Fruit fly (Drosophila melanogaster) whole organism, embryonic: ENCODE data around the gene CG2267.

Source experiments
- CG10147 ChIP-seq: fragments of 200-800 bp; sonication (Bioruptor generic); optimal IDR thresholded peaks from 2 replicates; lab custom pipeline; 2019; ENCODE audit warnings: missing biosample characterization, mild to moderate bottlenecking, missing genetic modification characterization, moderate library complexity
- CG11695 ChIP-seq: fragments of 200-800 bp; sonication (Bioruptor generic); IDR thresholded peaks from 3 replicates; pipeline ENCODE4 v1.3.6; 2022; ENCODE audit warnings: missing biosample characterization, missing genetic modification characterization
- CG11723 ChIP-seq: fragments of 200-800 bp; sonication (Bioruptor generic); optimal IDR thresholded peaks from 2 replicates; lab custom pipeline; 2017; ENCODE audit warnings: missing biosample characterization, mild to moderate bottlenecking, missing genetic modification characterization
- CG13123 ChIP-seq: fragments of 200-800 bp; sonication (Bioruptor generic); optimal IDR thresholded peaks from 2 replicates; lab custom pipeline; 2016; ENCODE audit warnings: missing biosample characterization, missing genetic modification characterization
- CG16815 ChIP-seq: fragments of 200-800 bp; sonication (Bioruptor generic); optimal IDR thresholded peaks from 3 replicates; lab custom pipeline; 2017; ENCODE audit warnings: missing biosample characterization, mild to moderate bottlenecking, missing genetic modification characterization
- CG17912 ChIP-seq: fragments of 200-800 bp; sonication (Bioruptor generic); optimal IDR thresholded peaks from 2 replicates; lab custom pipeline; 2018; ENCODE audit warnings: missing biosample characterization, mild to moderate bottlenecking, missing genetic modification characterization
- CG18476 ChIP-seq: fragments of 200-800 bp; sonication (Bioruptor generic); optimal IDR thresholded peaks from 2 replicates; lab custom pipeline; 2016; ENCODE audit warnings: missing biosample characterization, mild to moderate bottlenecking, missing genetic modification characterization
- CG18599 ChIP-seq: fragments of 200-800 bp; sonication (Bioruptor generic); optimal IDR thresholded peaks from 3 replicates; lab custom pipeline; 2017; ENCODE audit warnings: missing biosample characterization, missing genetic modification characterization, mild to moderate bottlenecking, moderate library complexity, missing genetic modification reagents
- CG18764 ChIP-seq: fragments of 200-800 bp; sonication (Bioruptor generic); optimal IDR thresholded peaks from 3 replicates; lab custom pipeline; 2016; ENCODE audit warnings: missing biosample characterization, missing genetic modification characterization
- CG2116 ChIP-seq: fragments of 200-800 bp; sonication (Bioruptor generic); optimal IDR thresholded peaks from 3 replicates; lab custom pipeline; 2018; ENCODE audit warnings: missing biosample characterization, mild to moderate bottlenecking, missing genetic modification characterization
- CG2678 ChIP-seq: fragments of 200-800 bp; sonication (Bioruptor generic); optimal IDR thresholded peaks from 3 replicates; lab custom pipeline; 2019; ENCODE audit warnings: missing biosample characterization, mild to moderate bottlenecking, missing genetic modification characterization, moderate library complexity
- CG3281 ChIP-seq: fragments of 200-800 bp; sonication (Bioruptor generic); optimal IDR thresholded peaks from 3 replicates; lab custom pipeline; 2017; ENCODE audit warnings: missing biosample characterization, mild to moderate bottlenecking, missing genetic modification characterization
- CG33213 ChIP-seq: fragments of 200-800 bp; sonication (Bioruptor generic); optimal IDR thresholded peaks from 3 replicates; lab custom pipeline; 2016; ENCODE audit warnings: missing biosample characterization, missing genetic modification characterization
- CG3847 ChIP-seq: fragments of 200-800 bp; sonication (Bioruptor generic); IDR thresholded peaks from 2 replicates; pipeline ENCODE4 v1.3.6; 2022; ENCODE audit warnings: missing biosample characterization, missing genetic modification characterization
- CG4360 ChIP-seq: fragments of 200-800 bp; sonication (Bioruptor generic); IDR thresholded peaks from 2 replicates; pipeline ENCODE4 v1.3.6; 2022; ENCODE audit warnings: missing biosample characterization, missing genetic modification characterization
- CG4707 ChIP-seq: fragments of 200-800 bp; sonication (Bioruptor generic); optimal IDR thresholded peaks from 2 replicates; lab custom pipeline; 2018; ENCODE audit warnings: missing biosample characterization, mild to moderate bottlenecking, missing genetic modification characterization, moderate library complexity
- CG5180 ChIP-seq: fragments of 200-800 bp; sonication (Bioruptor generic); optimal IDR thresholded peaks from 3 replicates; lab custom pipeline; 2017; ENCODE audit warnings: missing biosample characterization, missing genetic modification characterization, mild to moderate bottlenecking, moderate library complexity, missing genetic modification reagents
- CG5953 ChIP-seq: fragments of 200-800 bp; sonication (Bioruptor generic); IDR thresholded peaks from 2 replicates; pipeline ENCODE4 v1.3.6; 2022; ENCODE audit warnings: missing biosample characterization, missing genetic modification characterization
- CG6765 ChIP-seq: fragments of 200-800 bp; sonication (Bioruptor generic); optimal IDR thresholded peaks from 3 replicates; lab custom pipeline; 2017; ENCODE audit warnings: missing biosample characterization, mild to moderate bottlenecking, missing genetic modification characterization
- CG8290 ChIP-seq, 3 experiments: fragments of 200-800 bp; sonication (Bioruptor generic); optimal IDR thresholded peaks; 2 replicates each; lab custom pipeline; 2016 to 2019; ENCODE audit warnings: missing biosample characterization in 3 of 3, missing genetic modification characterization in 3 of 3, mild to moderate bottlenecking in 2 of 3, moderate library complexity in 1 of 3
- CTCF ChIP-seq: fragments of 200-800 bp; sonication (Bioruptor generic); optimal IDR thresholded peaks from 2 replicates; lab custom pipeline; 2017; ENCODE audit warnings: missing biosample characterization, mild to moderate bottlenecking, missing genetic modification characterization, moderate library complexity
- Dip3 ChIP-seq: fragments of 200-800 bp; sonication (Bioruptor generic); optimal IDR thresholded peaks from 3 replicates; lab custom pipeline; 2016; ENCODE audit warnings: missing biosample characterization, missing genetic modification characterization
- Dll ChIP-seq: fragments of 200-800 bp; sonication (Bioruptor generic); IDR thresholded peaks from 4 replicates; pipeline ENCODE4 v1.3.6; 2022; ENCODE audit warnings: missing biosample characterization, missing genetic modification characterization; ENCODE audit not compliant: partially characterized antibody
- H15 ChIP-seq: fragments of 200-800 bp; sonication (Bioruptor generic); IDR thresholded peaks from 3 replicates; pipeline ENCODE4 v1.3.6; 2022; ENCODE audit warnings: missing biosample characterization, missing genetic modification characterization
- Hmr ChIP-seq: fragments of 200-800 bp; sonication (Bioruptor generic); optimal IDR thresholded peaks from 3 replicates; lab custom pipeline; 2017; ENCODE audit warnings: mild to moderate bottlenecking, missing biosample characterization, missing genetic modification reagents, missing genetic modification characterization
- Lhr ChIP-seq: fragments of 200-800 bp; sonication (Bioruptor generic); optimal IDR thresholded peaks from 3 replicates; lab custom pipeline; 2017; ENCODE audit warnings: mild to moderate bottlenecking, missing biosample characterization, missing genetic modification reagents, missing genetic modification characterization
- Poxn ChIP-seq: fragments of 200-800 bp; sonication (Bioruptor generic); IDR thresholded peaks from 2 replicates; pipeline ENCODE4 v1.3.6; 2022; ENCODE audit warnings: missing biosample characterization, missing genetic modification characterization
- Xbp1 ChIP-seq: fragments of 200-800 bp; sonication (Bioruptor generic); optimal IDR thresholded peaks from 3 replicates; lab custom pipeline; 2016; ENCODE audit warnings: missing biosample characterization, mild to moderate bottlenecking, missing genetic modification characterization
- abd-A ChIP-seq: fragments of 200-800 bp; sonication (Bioruptor generic); optimal IDR thresholded peaks from 3 replicates; lab custom pipeline; 2019; ENCODE audit warnings: missing biosample characterization, mild to moderate bottlenecking, missing genetic modification characterization, moderate library complexity
- al ChIP-seq: fragments of 200-800 bp; sonication (Bioruptor generic); IDR thresholded peaks from 2 replicates; pipeline ENCODE4 v1.3.6; 2022; ENCODE audit warnings: missing biosample characterization, missing genetic modification characterization
- bab2 ChIP-seq: fragments of 200-800 bp; sonication (Bioruptor generic); optimal IDR thresholded peaks from 2 replicates; lab custom pipeline; 2016; ENCODE audit warnings: missing biosample characterization, missing genetic modification characterization
- bbx ChIP-seq: fragments of 200-800 bp; sonication (Bioruptor generic); IDR thresholded peaks from 2 replicates; pipeline ENCODE4 v1.3.6; 2022; ENCODE audit warnings: missing biosample characterization, missing genetic modification characterization; ENCODE audit not compliant: partially characterized antibody
- bsh ChIP-seq, 2 experiments: fragments of 200-800 bp; sonication (Bioruptor generic); optimal IDR thresholded peaks; 2 replicates each; lab custom pipeline; 2017 to 2018; ENCODE audit warnings: mild to moderate bottlenecking in 2 of 2, missing biosample characterization in 2 of 2, missing genetic modification characterization in 2 of 2, moderate library complexity in 1 of 2
- crol ChIP-seq: fragments of 200-800 bp; sonication (Bioruptor generic); IDR thresholded peaks from 2 replicates; pipeline ENCODE4 v1.3.6; 2022; ENCODE audit warnings: missing biosample characterization, missing genetic modification characterization
- da ChIP-seq: fragments of 200-800 bp; sonication (Bioruptor generic); optimal IDR thresholded peaks from 2 replicates; lab custom pipeline; 2016; ENCODE audit warnings: missing biosample characterization, missing genetic modification characterization
- eyg ChIP-seq: fragments of 200-800 bp; sonication (Bioruptor generic); optimal IDR thresholded peaks from 3 replicates; lab custom pipeline; 2016; ENCODE audit warnings: missing biosample characterization, missing genetic modification characterization
- gfzf ChIP-seq: fragments of 200-800 bp; sonication (Bioruptor generic); optimal IDR thresholded peaks from 2 replicates; lab custom pipeline; 2016; ENCODE audit warnings: missing biosample characterization, mild to moderate bottlenecking, missing genetic modification characterization, moderate library complexity
- gsb ChIP-seq: fragments of 200-800 bp; sonication (Bioruptor generic); IDR thresholded peaks from 2 replicates; pipeline ENCODE4 v1.3.6; 2022; ENCODE audit warnings: missing biosample characterization, missing genetic modification characterization
- klu ChIP-seq: fragments of 200-800 bp; sonication (Bioruptor generic); IDR thresholded peaks from 2 replicates; pipeline ENCODE4 v1.3.6; 2022; ENCODE audit warnings: missing biosample characterization, missing genetic modification characterization
- knrl ChIP-seq: fragments of 200-800 bp; sonication (Bioruptor generic); IDR thresholded peaks from 3 replicates; pipeline ENCODE4 v1.3.6; 2022; ENCODE audit warnings: missing biosample characterization, missing genetic modification characterization; ENCODE audit not compliant: partially characterized antibody
- lola ChIP-seq, 3 experiments: fragments of >200 bp in 2 of 3; fragments of 200-800 bp in 1 of 3; sonication (Bioruptor generic) in 1 of 3; optimal IDR thresholded peaks; 2 replicates each; lab custom pipeline; 2017 to 2019; ENCODE audit warnings: missing biosample characterization in 3 of 3, missing genetic modification characterization in 3 of 3, mild to moderate bottlenecking in 1 of 3, moderate library complexity in 1 of 3
- maf-S ChIP-seq: fragments of 200-800 bp; sonication (Bioruptor generic); optimal IDR thresholded peaks from 2 replicates; lab custom pipeline; 2016; ENCODE audit warnings: missing biosample characterization, missing genetic modification characterization
- mld ChIP-seq: fragments of 200-800 bp; sonication (Bioruptor generic); IDR thresholded peaks from 3 replicates; pipeline ENCODE4 v1.3.6; 2022; ENCODE audit warnings: missing biosample characterization, missing genetic modification characterization; ENCODE audit not compliant: partially characterized antibody
- oc ChIP-seq: fragments of 200-800 bp; sonication (Bioruptor generic); optimal IDR thresholded peaks from 2 replicates; lab custom pipeline; 2018; ENCODE audit warnings: missing biosample characterization, mild to moderate bottlenecking, missing genetic modification characterization, moderate library complexity
- pfk ChIP-seq: fragments of 200-800 bp; sonication (Bioruptor generic); optimal IDR thresholded peaks from 2 replicates; lab custom pipeline; 2018; ENCODE audit warnings: missing biosample characterization, mild to moderate bottlenecking, missing genetic modification characterization, moderate library complexity
- psq ChIP-seq: fragments of 200-800 bp; sonication (Bioruptor generic); optimal IDR thresholded peaks from 2 replicates; lab custom pipeline; 2017; ENCODE audit warnings: missing biosample characterization, missing genetic modification characterization
- stwl ChIP-seq: fragments of 200-800 bp; sonication (Bioruptor generic); optimal IDR thresholded peaks from 3 replicates; lab custom pipeline; 2018; ENCODE audit warnings: missing biosample characterization, mild to moderate bottlenecking, missing genetic modification characterization, moderate library complexity
- tgo ChIP-seq: fragments of 200-800 bp; sonication (Bioruptor generic); IDR thresholded peaks from 3 replicates; pipeline ENCODE4 v1.3.6; 2022; ENCODE audit warnings: missing biosample characterization, missing genetic modification characterization
- wdn ChIP-seq: fragments of 200-800 bp; sonication (Bioruptor generic); IDR thresholded peaks from 2 replicates; pipeline ENCODE4 v1.3.6; 2022; ENCODE audit warnings: missing biosample characterization, missing genetic modification characterization
- zen ChIP-seq: fragments of 200-800 bp; sonication (Bioruptor generic); optimal IDR thresholded peaks from 3 replicates; lab custom pipeline; 2018; ENCODE audit warnings: missing biosample characterization, mild to moderate bottlenecking, missing genetic modification characterization, moderate library complexity

The CG2267 gene

dm6 chr3R:30643240-30643639 lies 14.4 kb upstream of the CG2267 start (continued):
- TF ChIP-seq CG8290 (GFP tag; optimal IDR thresholded peaks at IDR 0.05; lab: Kevin White, UChicago): no peak
- no peak for TF ChIP-seq CG8290 (tag; optimal IDR thresholded peaks at IDR 0.05; lab: Kevin White, UChicago)
- no peak for TF ChIP-seq CG3847 (GFP tag; lab: Robert Waterston, UW)
- peak; percentile 24 for TF ChIP-seq Xbp1 (GFP tag; lab: Kevin White, UChicago)
- no peak for TF ChIP-seq CG2678 (tag; lab: Kevin White, UChicago)
- no peak for TF ChIP-seq CG3281
- TF ChIP-seq CG18764 (GFP tag; lab: Kevin White, UChicago): no peak
- TF ChIP-seq Dip3 (GFP tag; lab: Kevin White, UChicago): no peak
- no peak for TF ChIP-seq CG33213 (GFP tag; lab: Kevin White, UChicago)
- TF ChIP-seq bab2 (GFP tag; lab: Kevin White, UChicago): no peak
- TF ChIP-seq pfk (GFP tag; lab: Kevin White, UChicago): no peak
- no peak for TF ChIP-seq bsh (GFP tag; optimal IDR thresholded peaks at IDR 0.05; lab: Kevin White, UChicago)
- no peak for TF ChIP-seq CG18476 (GFP tag; lab: Kevin White, UChicago)
- TF ChIP-seq CG4707 (GFP tag; lab: Kevin White, UChicago): no peak
- TF ChIP-seq stwl (tag; lab: Kevin White, UChicago): no peak
- no peak for TF ChIP-seq CG13123 (GFP tag; lab: Kevin White, UChicago)
- no peak for TF ChIP-seq da (GFP tag; lab: Kevin White, UChicago)
- TF ChIP-seq CG4360 (GFP tag; lab: Robert Waterston, UW): no peak
- no peak for TF ChIP-seq Hmr
- no peak for TF ChIP-seq CG17912 (GFP tag; lab: Kevin White, UChicago)
- TF ChIP-seq wdn (GFP tag; lab: Robert Waterston, UW): no peak
- TF ChIP-seq Poxn (GFP tag; lab: Robert Waterston, UW): no peak
- TF ChIP-seq gsb (GFP tag; lab: Robert Waterston, UW): no peak
- TF ChIP-seq CG6765 (GFP tag; lab: Kevin White, UChicago): no peak
- no peak for TF ChIP-seq CTCF (GFP tag; lab: Kevin White, UChicago)
- no peak for TF ChIP-seq crol (GFP tag; lab: Robert Waterston, UW)
- TF ChIP-seq CG11723 (GFP tag; lab: Kevin White, UChicago): no peak
- no peak for TF ChIP-seq psq (GFP tag; lab: Kevin White, UChicago)
- no peak for TF ChIP-seq lola (GFP tag; optimal IDR thresholded peaks at IDR 0.05; lab: Kevin White, UChicago)
- peak; percentile 11 for TF ChIP-seq zen (tag; lab: Kevin White, UChicago)
- TF ChIP-seq Dll (GFP tag; lab: Robert Waterston, UW): no peak
- no peak for TF ChIP-seq abd-A (tag; lab: Kevin White, UChicago)
- TF ChIP-seq oc (tag; lab: Kevin White, UChicago): no peak
- no peak for TF ChIP-seq CG5180
- TF ChIP-seq CG2116 (GFP tag; lab: Kevin White, UChicago): no peak
- peak; percentile 66 for TF ChIP-seq CG18599 (GFP tag; lab: Kevin White, UChicago)
- TF ChIP-seq al (GFP tag; lab: Robert Waterston, UW): no peak
- no peak for TF ChIP-seq mld (GFP tag; lab: Robert Waterston, UW)
- no peak for TF ChIP-seq CG10147 (GFP tag; lab: Kevin White, UChicago)
- TF ChIP-seq H15: no peak
- TF ChIP-seq Lhr (GFP tag; lab: Kevin White, UChicago): no peak
- no peak for TF ChIP-seq bbx (GFP tag; lab: Robert Waterston, UW)
- TF ChIP-seq CG16815 (GFP tag; lab: Kevin White, UChicago): no peak
- TF ChIP-seq tgo (GFP tag; lab: Robert Waterston, UW): peak; percentile 34; the same call in 2 of the 3 replicates
- no peak for TF ChIP-seq klu
- 0 out of 3 replicates have a peak, but pooled peaks have one; percentile 29 for TF ChIP-seq CG11695 (GFP tag; lab: Robert Waterston, UW)
- no peak for TF ChIP-seq eyg (GFP tag; lab: Kevin White, UChicago)
- TF ChIP-seq CG5953: no peak
- no peak for TF ChIP-seq knrl (GFP tag; lab: Robert Waterston, UW)
- TF ChIP-seq gfzf: no peak
- TF ChIP-seq maf-S (GFP tag; lab: Kevin White, UChicago): no peak
